Fruit fly (Drosophila melanogaster): ENCODE data around the gene CG34028.

dm6 chrX:9511224-9511623 lies at the start of gene CG34028:
- TF ChIP-seq insv (optimal IDR thresholded peaks at IDR 0.05): no peak
- no peak for TF ChIP-seq psq (optimal IDR thresholded peaks at IDR 0.05)
- no peak for TF ChIP-seq h (optimal IDR thresholded peaks at IDR 0.05)
- no peak for TF ChIP-seq Myc (optimal IDR thresholded peaks at IDR 0.05)
